Worm (Caenorhabditis elegans): ENCODE data around the gene F40G12.11.

ce11 chrV:14273019-14273418 lies 13.0 kb upstream of the F40G12.11 start, which contains the start of gene F40G12.6:
- no peak for TF ChIP-seq nhr-28 (tag; optimal IDR thresholded peaks at IDR 0.05)
- TF ChIP-seq unc-62 (GFP tag; optimal IDR thresholded peaks at IDR 0.05), result no peak
- TF ChIP-seq irx-1 (tag; optimal IDR thresholded peaks at IDR 0.05), result no peak
- TF ChIP-seq egl-27 (tag; optimal IDR thresholded peaks at IDR 0.05), result no peak
